Fruit fly (Drosophila melanogaster) whole organism, embryonic: ENCODE results near the gene CG42638.

Experiments used
- ATbp ChIP-seq: fragments of 200-800 bp; sonication (Bioruptor generic); optimal IDR thresholded peaks from 2 replicates; lab custom pipeline; 2017; ENCODE audit warnings: missing biosample characterization, mild to moderate bottlenecking, missing genetic modification characterization, missing genetic modification reagents
- Aef1 ChIP-seq: fragments of 200-800 bp; sonication (Bioruptor generic); IDR thresholded peaks from 3 replicates; pipeline ENCODE4 v1.3.6; 2022; ENCODE audit warnings: missing biosample characterization, missing genetic modification characterization
- Atf-2 ChIP-seq: fragments of 200-800 bp; sonication (Bioruptor generic); optimal IDR thresholded peaks from 2 replicates; lab custom pipeline; 2016; ENCODE audit warnings: missing biosample characterization, missing genetic modification characterization
- BtbVII ChIP-seq: fragments of 200-800 bp; sonication (Bioruptor generic); optimal IDR thresholded peaks from 3 replicates; lab custom pipeline; 2017; ENCODE audit warnings: missing biosample characterization, mild to moderate bottlenecking, missing genetic modification characterization
- C15 ChIP-seq: fragments of 200-800 bp; sonication (Bioruptor generic); IDR thresholded peaks from 3 replicates; pipeline ENCODE4 v1.3.6; 2022; ENCODE audit warnings: missing biosample characterization, missing genetic modification characterization
- CG10321 ChIP-seq: fragments of 200-800 bp; sonication (Bioruptor generic); IDR thresholded peaks from 2 replicates; pipeline ENCODE4 v1.3.6; 2022; ENCODE audit warnings: missing biosample characterization, missing genetic modification characterization
- CG11456 ChIP-seq: fragments of 200-800 bp; sonication (Bioruptor generic); IDR thresholded peaks from 3 replicates; pipeline ENCODE4 v1.3.6; 2022; ENCODE audit warnings: missing biosample characterization, missing genetic modification characterization
- CG12744 ChIP-seq: fragments of 200-800 bp; sonication (Bioruptor generic); optimal IDR thresholded peaks from 2 replicates; lab custom pipeline; 2016; ENCODE audit warnings: missing biosample characterization, missing genetic modification characterization
- CG12942 ChIP-seq: fragments of 200-800 bp; sonication (Bioruptor generic); optimal IDR thresholded peaks from 3 replicates; lab custom pipeline; 2016; ENCODE audit warnings: missing biosample characterization, missing genetic modification characterization
- CG14050 ChIP-seq: fragments of 200-800 bp; sonication (Bioruptor generic); IDR thresholded peaks from 3 replicates; pipeline ENCODE4 v1.3.6; 2022; ENCODE audit warnings: missing biosample characterization, missing genetic modification characterization
- CG15514 ChIP-seq: fragments of 200-800 bp; sonication (Bioruptor generic); optimal IDR thresholded peaks from 3 replicates; lab custom pipeline; 2017; ENCODE audit warnings: missing biosample characterization, missing genetic modification characterization, mild to moderate bottlenecking, moderate library complexity, missing genetic modification reagents
- CG15696 ChIP-seq: fragments of 200-800 bp; sonication (Bioruptor generic); optimal IDR thresholded peaks from 2 replicates; lab custom pipeline; 2019; ENCODE audit warnings: missing biosample characterization, mild to moderate bottlenecking, missing genetic modification characterization, moderate library complexity
- CG16815 ChIP-seq: fragments of 200-800 bp; sonication (Bioruptor generic); optimal IDR thresholded peaks from 3 replicates; lab custom pipeline; 2017; ENCODE audit warnings: missing biosample characterization, mild to moderate bottlenecking, missing genetic modification characterization
- CG17359 ChIP-seq: fragments of 200-800 bp; sonication (Bioruptor generic); optimal IDR thresholded peaks from 3 replicates; lab custom pipeline; 2018; ENCODE audit warnings: missing biosample characterization, mild to moderate bottlenecking, missing genetic modification characterization, moderate library complexity
- CG1792 ChIP-seq: fragments of 200-800 bp; sonication (Bioruptor generic); optimal IDR thresholded peaks from 2 replicates; lab custom pipeline; 2016; ENCODE audit warnings: missing biosample characterization, missing genetic modification characterization
- CG18619 ChIP-seq: fragments of 200-800 bp; sonication (Bioruptor generic); optimal IDR thresholded peaks from 3 replicates; lab custom pipeline; 2017; ENCODE audit warnings: missing biosample characterization, mild to moderate bottlenecking, missing genetic modification characterization
- CG2129 ChIP-seq: fragments of 200-800 bp; sonication (Bioruptor generic); IDR thresholded peaks from 2 replicates; pipeline ENCODE4 v1.3.6; 2022; ENCODE audit warnings: missing biosample characterization, missing genetic modification characterization; ENCODE audit not compliant: partially characterized antibody
- CG33557 ChIP-seq: fragments of 200-800 bp; sonication (Bioruptor generic); optimal IDR thresholded peaks from 2 replicates; lab custom pipeline; 2019; ENCODE audit warnings: missing biosample characterization, mild to moderate bottlenecking, missing genetic modification characterization, moderate library complexity
- CG6272 ChIP-seq: fragments of 200-800 bp; sonication (Bioruptor generic); IDR thresholded peaks from 2 replicates; pipeline ENCODE4 v1.3.6; 2022; ENCODE audit warnings: missing biosample characterization, missing genetic modification characterization
- CG6689 ChIP-seq: fragments of 200-800 bp; sonication (Bioruptor generic); IDR thresholded peaks from 2 replicates; pipeline ENCODE4 v1.3.6; 2022; ENCODE audit warnings: missing biosample characterization, missing genetic modification characterization
- CG6854 ChIP-seq: fragments of 200-800 bp; sonication (Bioruptor generic); optimal IDR thresholded peaks from 3 replicates; lab custom pipeline; 2017; ENCODE audit warnings: missing biosample characterization, mild to moderate bottlenecking, missing genetic modification characterization
- CG7987 ChIP-seq: fragments of 200-800 bp; sonication (Bioruptor generic); optimal IDR thresholded peaks from 2 replicates; lab custom pipeline; 2018; ENCODE audit warnings: missing biosample characterization, mild to moderate bottlenecking, missing genetic modification characterization, moderate library complexity
- CHES-1-like ChIP-seq: fragments of 200-800 bp; sonication (Bioruptor generic); optimal IDR thresholded peaks from 2 replicates; lab custom pipeline; 2016; ENCODE audit warnings: missing biosample characterization, missing genetic modification characterization
- Deaf1 ChIP-seq: fragments of 200-800 bp; optimal IDR thresholded peaks from 3 replicates; lab custom pipeline; 2019; ENCODE audit warnings: missing biosample characterization, mild to moderate bottlenecking, missing genetic modification characterization, moderate library complexity
- E2f2 ChIP-seq: fragments of 200-800 bp; sonication (Bioruptor generic); IDR thresholded peaks from 2 replicates; pipeline ENCODE4 v1.3.6; 2022; ENCODE audit warnings: missing biosample characterization, missing genetic modification characterization
- Fer1 ChIP-seq: fragments of 200-800 bp; sonication (Bioruptor generic); optimal IDR thresholded peaks from 2 replicates; lab custom pipeline; 2017; ENCODE audit warnings: missing biosample characterization, mild to moderate bottlenecking, missing genetic modification characterization
- Fer3 ChIP-seq: fragments of 200-800 bp; sonication (Bioruptor generic); optimal IDR thresholded peaks from 2 replicates; lab custom pipeline; 2018; ENCODE audit warnings: missing biosample characterization, mild to moderate bottlenecking, missing genetic modification characterization, moderate library complexity
- MBD-R2 ChIP-seq: fragments of 200-800 bp; sonication (Bioruptor generic); IDR thresholded peaks from 2 replicates; pipeline ENCODE4 v1.3.6; 2022; ENCODE audit warnings: missing biosample characterization, missing genetic modification characterization
- NfI ChIP-seq: fragments of 200-800 bp; sonication (Bioruptor generic); optimal IDR thresholded peaks from 3 replicates; lab custom pipeline; 2018; ENCODE audit warnings: missing biosample characterization, mild to moderate bottlenecking, missing genetic modification characterization, moderate library complexity
- Opbp ChIP-seq: fragments of 200-800 bp; sonication (Bioruptor generic); IDR thresholded peaks from 3 replicates; pipeline ENCODE4 v1.3.6; 2022; ENCODE audit warnings: missing biosample characterization, missing genetic modification characterization; ENCODE audit not compliant: partially characterized antibody
- Sry-β ChIP-seq: fragments of 200-800 bp; sonication (Bioruptor generic); optimal IDR thresholded peaks from 2 replicates; lab custom pipeline; 2018; ENCODE audit warnings: missing biosample characterization, mild to moderate bottlenecking, missing genetic modification characterization, moderate library complexity
- TFAM ChIP-seq: fragments of 200-800 bp; sonication (Bioruptor generic); optimal IDR thresholded peaks from 2 replicates; lab custom pipeline; 2017; ENCODE audit warnings: missing biosample characterization, missing genetic modification characterization, inconsistent platforms
- Taf1 ChIP-seq: fragments of 200-800 bp; sonication (Bioruptor generic); IDR thresholded peaks from 2 replicates; pipeline ENCODE4 v1.3.6; 2022; ENCODE audit warnings: missing biosample characterization, missing genetic modification characterization
- Vsx1 ChIP-seq: fragments of 200-800 bp; sonication (Bioruptor generic); optimal IDR thresholded peaks from 2 replicates; lab custom pipeline; 2017; ENCODE audit warnings: missing biosample characterization, mild to moderate bottlenecking, missing genetic modification characterization, missing genetic modification reagents
- ac ChIP-seq: fragments of 200-800 bp; sonication (Bioruptor generic); optimal IDR thresholded peaks from 3 replicates; lab custom pipeline; 2017; ENCODE audit warnings: missing biosample characterization, mild to moderate bottlenecking, missing genetic modification characterization
- chif ChIP-seq, 2 experiments: fragments of 200-800 bp; sonication (Bioruptor generic); optimal IDR thresholded peaks; 3 replicates each; lab custom pipeline; 2016; ENCODE audit warnings: missing biosample characterization in 2 of 2, missing genetic modification characterization in 2 of 2
- gt ChIP-seq: fragments of 200-800 bp; sonication (Bioruptor generic); IDR thresholded peaks from 2 replicates; pipeline ENCODE4 v1.3.6; 2022; ENCODE audit warnings: missing biosample characterization, missing genetic modification characterization
- kni ChIP-seq: fragments of 200-800 bp; sonication (Bioruptor generic); optimal IDR thresholded peaks from 3 replicates; lab custom pipeline; 2017; ENCODE audit warnings: mild to moderate bottlenecking, missing biosample characterization, missing genetic modification reagents, missing genetic modification characterization
- lilli ChIP-seq: fragments of 200-800 bp; sonication (Bioruptor generic); optimal IDR thresholded peaks from 3 replicates; lab custom pipeline; 2016; ENCODE audit warnings: missing biosample characterization, missing genetic modification characterization
- lola ChIP-seq, 3 experiments: fragments of >200 bp in 2 of 3; fragments of 200-800 bp in 1 of 3; sonication (Bioruptor generic) in 1 of 3; optimal IDR thresholded peaks; 2 replicates each; lab custom pipeline; 2017 to 2019; ENCODE audit warnings: missing biosample characterization in 3 of 3, missing genetic modification characterization in 3 of 3, mild to moderate bottlenecking in 1 of 3, moderate library complexity in 1 of 3
- nau ChIP-seq: fragments of 200-800 bp; sonication (Bioruptor generic); optimal IDR thresholded peaks from 3 replicates; lab custom pipeline; 2017; ENCODE audit warnings: missing biosample characterization, mild to moderate bottlenecking, missing genetic modification characterization, missing genetic modification reagents
- org-1 ChIP-seq: fragments of 200-800 bp; sonication (Bioruptor generic); optimal IDR thresholded peaks from 2 replicates; lab custom pipeline; 2017; ENCODE audit warnings: missing biosample characterization, missing genetic modification characterization
- pfk ChIP-seq: fragments of 200-800 bp; sonication (Bioruptor generic); optimal IDR thresholded peaks from 2 replicates; lab custom pipeline; 2018; ENCODE audit warnings: missing biosample characterization, mild to moderate bottlenecking, missing genetic modification characterization, moderate library complexity
- repo ChIP-seq: fragments of 200-800 bp; sonication (Bioruptor generic); optimal IDR thresholded peaks from 2 replicates; lab custom pipeline; 2016; ENCODE audit warnings: missing biosample characterization, missing genetic modification characterization
- sisA ChIP-seq: fragments of 200-800 bp; sonication (Bioruptor generic); IDR thresholded peaks from 2 replicates; pipeline ENCODE4 v1.3.6; 2022; ENCODE audit warnings: missing biosample characterization, missing genetic modification characterization
- sqz ChIP-seq: fragments of 200-800 bp; sonication (Bioruptor generic); optimal IDR thresholded peaks from 3 replicates; lab custom pipeline; 2018; ENCODE audit warnings: missing biosample characterization, mild to moderate bottlenecking, missing genetic modification characterization
- tap ChIP-seq: fragments of 200-800 bp; optimal IDR thresholded peaks from 3 replicates; lab custom pipeline; 2019; ENCODE audit warnings: missing biosample characterization, mild to moderate bottlenecking, missing genetic modification characterization, moderate library complexity
- zf30C ChIP-seq: fragments of 200-800 bp; sonication (Bioruptor generic); optimal IDR thresholded peaks from 3 replicates; lab custom pipeline; 2018; ENCODE audit warnings: missing biosample characterization, mild to moderate bottlenecking, missing genetic modification characterization

The CG42638 gene

DNA sequence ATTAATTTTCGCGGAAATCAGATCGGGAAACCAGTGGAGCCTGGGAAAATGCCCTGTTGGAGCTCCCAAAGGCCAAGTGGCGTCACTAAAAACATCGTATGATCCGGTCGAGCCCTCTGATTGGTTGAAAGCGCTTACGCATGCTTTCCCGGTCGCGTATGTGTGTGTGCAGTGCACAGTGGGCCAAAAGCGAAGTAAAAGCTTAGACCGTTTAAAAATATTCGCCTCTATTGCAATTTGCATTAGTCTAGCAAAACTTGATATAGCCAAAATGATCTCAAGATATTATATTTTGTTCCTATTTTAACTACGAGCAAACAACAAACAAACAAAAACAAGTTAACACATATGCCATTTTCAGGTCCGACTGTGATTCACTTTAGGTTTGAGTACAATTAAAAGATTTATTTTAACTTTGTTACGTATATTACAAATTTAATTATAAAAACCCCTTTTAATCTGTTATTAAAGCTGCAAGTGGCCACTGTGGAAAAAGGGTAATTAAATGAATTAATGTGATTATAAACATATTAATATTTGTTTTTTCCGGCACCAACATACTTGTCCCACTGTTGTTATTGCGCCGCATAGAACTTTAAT, 44.8 kb upstream of the CG42638 start (continued):
- peak; percentile 64; the same call in 1 of the 2 replicates for TF ChIP-seq CG6272 (GFP tag; lab: Robert Waterston, UW)
- peak; percentile 62 for TF ChIP-seq CG12942 (GFP tag; lab: Kevin White, UChicago)
- peak; percentile 55; the same call in 1 of the 2 replicates for TF ChIP-seq Taf1 (GFP tag; lab: Robert Waterston, UW)
- TF ChIP-seq Sry-β (GFP tag; lab: Kevin White, UChicago) = peak; percentile 30
- TF ChIP-seq CG1792 (GFP tag; lab: Kevin White, UChicago) = peak; percentile 53
- no peak for TF ChIP-seq sqz (GFP tag; lab: Kevin White, UChicago)
- peak; percentile 66 for TF ChIP-seq CHES-1-like (GFP tag; lab: Kevin White, UChicago)
- peak; percentile 69 for TF ChIP-seq repo (GFP tag; lab: Kevin White, UChicago)
- TF ChIP-seq CG15514 (GFP tag; lab: Kevin White, UChicago) = no peak
- peak; percentile 40; the same call in 2 of the 3 replicates for TF ChIP-seq CG11456 (GFP tag; lab: Robert Waterston, UW)
- TF ChIP-seq CG2129 (GFP tag; lab: Robert Waterston, UW) = 0 out of 2 replicates have a peak, but pooled peaks have one; percentile 13
- TF ChIP-seq Vsx1 = no peak
- peak; percentile 48; the same call in 1 of the 2 replicates for TF ChIP-seq E2f2 (GFP tag; lab: Robert Waterston, UW)
- peak; percentile 69 to 74 for TF ChIP-seq chif (GFP tag; optimal IDR thresholded peaks at IDR 0.05; lab: Kevin White, UChicago)
- peak; percentile 54 for TF ChIP-seq CG12744
- peak; percentile 16 for TF ChIP-seq pfk (GFP tag; lab: Kevin White, UChicago)
- TF ChIP-seq CG15696 (tag; lab: Kevin White, UChicago) = peak; percentile 30
- no peak for TF ChIP-seq Opbp (GFP tag; lab: Robert Waterston, UW)
- peak; percentile 72 for TF ChIP-seq CG16815 (GFP tag; lab: Kevin White, UChicago)
- peak; percentile 87 for TF ChIP-seq NfI (GFP tag; lab: Kevin White, UChicago)
- TF ChIP-seq lilli (GFP tag; lab: Kevin White, UChicago) = peak; percentile 90
- TF ChIP-seq TFAM (GFP tag; lab: Kevin White, UChicago) = peak; percentile 32
- TF ChIP-seq CG7987 (GFP tag; lab: Kevin White, UChicago) = peak; percentile 40
- TF ChIP-seq Aef1 (GFP tag; lab: Robert Waterston, UW) = no peak
- TF ChIP-seq Atf-2 (GFP tag; lab: Kevin White, UChicago) = peak; percentile 79
- TF ChIP-seq lola (GFP tag; optimal IDR thresholded peaks at IDR 0.05; lab: Kevin White, UChicago) = peak in 1 of 3 experiments; percentile 77
- TF ChIP-seq ATbp (GFP tag; lab: Kevin White, UChicago) = peak; percentile 79
- peak; percentile 84 for TF ChIP-seq CG6854 (GFP tag; lab: Kevin White, UChicago)
- peak; percentile 68 for TF ChIP-seq sisA (GFP tag; lab: Robert Waterston, UW)
- peak; percentile 93 for TF ChIP-seq BtbVII (GFP tag; lab: Kevin White, UChicago)
- peak; percentile 85 for TF ChIP-seq org-1 (GFP tag; lab: Kevin White, UChicago)
- TF ChIP-seq Fer3 (tag; lab: Kevin White, UChicago) = peak; percentile 77
- TF ChIP-seq kni (GFP tag; lab: Kevin White, UChicago) = peak; percentile 5
- peak; percentile 72 for TF ChIP-seq CG33557 (GFP tag; lab: Kevin White, UChicago)
- peak; percentile 90 for TF ChIP-seq CG18619 (GFP tag; lab: Kevin White, UChicago)
- TF ChIP-seq MBD-R2 = peak; percentile 45
- TF ChIP-seq CG17359 (tag; lab: Kevin White, UChicago) = peak; percentile 79
- 0 out of 2 replicates have a peak, but pooled peaks have one; percentile 35 for TF ChIP-seq CG10321 (GFP tag; lab: Robert Waterston, UW)
- peak; percentile 68 for TF ChIP-seq Deaf1 (tag; lab: Kevin White, UChicago)
- TF ChIP-seq tap = peak; percentile 71
- TF ChIP-seq CG14050 (GFP tag; lab: Robert Waterston, UW) = peak; percentile 35; the same call in 2 of the 3 replicates
- TF ChIP-seq gt (GFP tag; lab: Robert Waterston, UW) = no peak
- 0 out of 3 replicates have a peak, but pooled peaks have one; percentile 11 for TF ChIP-seq C15 (GFP tag; lab: Robert Waterston, UW)
- no peak for TF ChIP-seq nau (GFP tag; lab: Kevin White, UChicago)
- no peak for TF ChIP-seq zf30C (GFP tag; lab: Kevin White, UChicago)
- peak; percentile 56; the same call in 1 of the 2 replicates for TF ChIP-seq CG6689
- TF ChIP-seq Fer1 = peak; percentile 92
- peak; percentile 22 for TF ChIP-seq ac
